Fruit fly (Drosophila melanogaster): ENCODE results near the gene alphaTub84D.

alphaTub84D gene

dm6 chr3R:7530184-7530821, at the start of gene alphaTub84D, which contains the start of gene Rtnl2:
Gene alphaTub84D, plus strand, starts transcription at chr3R:7530753.
Gene Rtnl2, minus strand, starts transcription at chr3R:7530241.
- TF ChIP-seq h (optimal IDR thresholded peaks at IDR 0.05) (no peak), Myc (optimal IDR thresholded peaks at IDR 0.05) (no peak), ttk (optimal IDR thresholded peaks at IDR 0.05) (no peak)

dm6 chr3R:7489902-7490301, 40.7 kb upstream of the alphaTub84D start:
- TF ChIP-seq insv (optimal IDR thresholded peaks at IDR 0.05) = no peak
- no peak for TF ChIP-seq psq (optimal IDR thresholded peaks at IDR 0.05)
- no peak for TF ChIP-seq Sin3A (optimal IDR thresholded peaks at IDR 0.05)
- TF ChIP-seq ttk (optimal IDR thresholded peaks at IDR 0.05) = no peak
- TF ChIP-seq Myc (optimal IDR thresholded peaks at IDR 0.05) = no peak
- no peak for TF ChIP-seq h (optimal IDR thresholded peaks at IDR 0.05)

dm6 chr3R:7490884-7491283, 39.7 kb upstream of the alphaTub84D start:
- no peak for TF ChIP-seq Sin3A (optimal IDR thresholded peaks at IDR 0.05)
- no peak for TF ChIP-seq psq (optimal IDR thresholded peaks at IDR 0.05)
- TF ChIP-seq insv (optimal IDR thresholded peaks at IDR 0.05) = no peak
- TF ChIP-seq h (optimal IDR thresholded peaks at IDR 0.05) = no peak
- TF ChIP-seq ttk (optimal IDR thresholded peaks at IDR 0.05) = no peak
- no peak for TF ChIP-seq Myc (optimal IDR thresholded peaks at IDR 0.05)

dm6 chr3R:7491453-7491853, 39.1 kb upstream of the alphaTub84D start:
- TF ChIP-seq Myc (optimal IDR thresholded peaks at IDR 0.05) = no peak
- TF ChIP-seq Sin3A (optimal IDR thresholded peaks at IDR 0.05) = no peak
- TF ChIP-seq h (optimal IDR thresholded peaks at IDR 0.05) = no peak
- TF ChIP-seq ttk (optimal IDR thresholded peaks at IDR 0.05) = no peak
- TF ChIP-seq psq (optimal IDR thresholded peaks at IDR 0.05) = no peak
- no peak for TF ChIP-seq insv (optimal IDR thresholded peaks at IDR 0.05)

- TF ChIP-seq h (optimal IDR thresholded peaks at IDR 0.05) (no peak), ttk (optimal IDR thresholded peaks at IDR 0.05) (no peak), Sin3A (optimal IDR thresholded peaks at IDR 0.05) (no peak), psq (optimal IDR thresholded peaks at IDR 0.05) (no peak), Myc (optimal IDR thresholded peaks at IDR 0.05) (no peak), insv (optimal IDR thresholded peaks at IDR 0.05) (no peak)
Measured at dm6 chr3R:7492099-7492498, 38.5 kb upstream of the alphaTub84D start.

- TF ChIP-seq Sin3A (optimal IDR thresholded peaks at IDR 0.05) (no peak), Myc (optimal IDR thresholded peaks at IDR 0.05) (no peak)
Measured at dm6 chr3R:7493171-7493570, 37.4 kb upstream of the alphaTub84D start, which contains the start of gene CG42656. Gene CG42656, minus strand, starts transcription at chr3R:7493271.

- TF ChIP-seq insv (optimal IDR thresholded peaks at IDR 0.05) (no peak), ttk (optimal IDR thresholded peaks at IDR 0.05) (no peak), h (optimal IDR thresholded peaks at IDR 0.05) (no peak), psq (optimal IDR thresholded peaks at IDR 0.05) (no peak)
Measured at dm6 chr3R:7493745-7494144, 36.8 kb upstream of the alphaTub84D start, which contains the start of gene alpha-Est10. Gene alpha-Est10, minus strand, starts transcription at chr3R:7493845.

- TF ChIP-seq h (optimal IDR thresholded peaks at IDR 0.05) (no peak), Myc (optimal IDR thresholded peaks at IDR 0.05) (no peak), psq (optimal IDR thresholded peaks at IDR 0.05) (no peak), ttk (optimal IDR thresholded peaks at IDR 0.05) (no peak), Sin3A (optimal IDR thresholded peaks at IDR 0.05) (no peak), insv (optimal IDR thresholded peaks at IDR 0.05) (no peak)
Measured at dm6 chr3R:7497488-7497887, 33.1 kb upstream of the alphaTub84D start.

dm6 chr3R:7499488-7499887, 31.1 kb upstream of the alphaTub84D start:
- TF ChIP-seq psq (optimal IDR thresholded peaks at IDR 0.05) (no peak), Sin3A (optimal IDR thresholded peaks at IDR 0.05) (no peak), ttk (optimal IDR thresholded peaks at IDR 0.05) (no peak), Myc (optimal IDR thresholded peaks at IDR 0.05) (no peak), insv (optimal IDR thresholded peaks at IDR 0.05) (no peak), h (optimal IDR thresholded peaks at IDR 0.05) (no peak)

dm6 chr3R:7500513-7500912, 30.0 kb upstream of the alphaTub84D start:
- TF ChIP-seq insv (optimal IDR thresholded peaks at IDR 0.05) (no peak), Sin3A (optimal IDR thresholded peaks at IDR 0.05) (no peak), Myc (optimal IDR thresholded peaks at IDR 0.05) (no peak), h (optimal IDR thresholded peaks at IDR 0.05) (no peak), psq (optimal IDR thresholded peaks at IDR 0.05) (no peak), ttk (optimal IDR thresholded peaks at IDR 0.05) (no peak)

- TF ChIP-seq psq (optimal IDR thresholded peaks at IDR 0.05) (no peak), Sin3A (optimal IDR thresholded peaks at IDR 0.05) (no peak), h (optimal IDR thresholded peaks at IDR 0.05) (no peak), Myc (optimal IDR thresholded peaks at IDR 0.05) (no peak), insv (optimal IDR thresholded peaks at IDR 0.05) (no peak), ttk (optimal IDR thresholded peaks at IDR 0.05) (no peak)
Measured at dm6 chr3R:7502276-7502675, 28.3 kb upstream of the alphaTub84D start, which contains the start of gene Mics1. Gene Mics1, minus strand, starts transcription at chr3R:7502376.

dm6 chr3R:7503216-7503615, 27.3 kb upstream of the alphaTub84D start:
- TF ChIP-seq h (optimal IDR thresholded peaks at IDR 0.05) (no peak), insv (optimal IDR thresholded peaks at IDR 0.05) (no peak), ttk (optimal IDR thresholded peaks at IDR 0.05) (no peak), Myc (optimal IDR thresholded peaks at IDR 0.05) (no peak), Sin3A (optimal IDR thresholded peaks at IDR 0.05) (no peak), psq (optimal IDR thresholded peaks at IDR 0.05) (no peak)

All from Kc167 (cell line).